Worm (Caenorhabditis elegans) whole organism, L4 larva: Measurements from ENCODE around the gene dhs-20.

Source experiments
- F10B5.3 ChIP-seq: sonication (generic microtip); optimal IDR thresholded peaks from 2 replicates; lab custom pipeline; 2016; ENCODE audit warnings: mild to moderate bottlenecking, missing genetic modification characterization, missing compliant biosample characterization
- F26F4.8 ChIP-seq: fragments of 200-800 bp; sonication (Bioruptor generic); conservative IDR thresholded peaks from 2 replicates; pipeline ENCODE4 v1.3.6; 2022; ENCODE audit warnings: missing genetic modification characterization, missing compliant biosample characterization
- R02D3.7 ChIP-seq: fragments of 150-350 bp; sonication (generic microtip); optimal IDR thresholded peaks from 3 replicates; lab custom pipeline; 2014; ENCODE audit warnings: missing biosample characterization, missing genetic modification characterization
- T20F7.1 ChIP-seq: fragments of 200-800 bp; sonication (Bioruptor generic); optimal IDR thresholded peaks from 2 replicates; lab custom pipeline; 2018; ENCODE audit warnings: mild to moderate bottlenecking, missing genetic modification characterization, missing compliant biosample characterization
- Y105C5A.15 ChIP-seq: fragments of 200-800 bp; sonication (Bioruptor generic); IDR thresholded peaks from 2 replicates; pipeline ENCODE4 v1.3.6; 2022; ENCODE audit warnings: missing genetic modification characterization, missing compliant biosample characterization
- aha-1 ChIP-seq: fragments of 150-350 bp; peaks from one replicate; lab custom pipeline; 2014; ENCODE audit warnings: missing biosample characterization, missing genetic modification characterization
- ama-1 ChIP-seq: fragments of 150-350 bp; optimal IDR thresholded peaks from 2 replicates; lab custom pipeline; 2014; ENCODE audit warnings: inconsistent platforms, mixed read lengths
- attf-4 ChIP-seq: sonication (generic microtip); optimal IDR thresholded peaks from 3 replicates; lab custom pipeline; 2017; ENCODE audit warnings: missing biosample characterization, missing genetic modification characterization
- ceh-28 ChIP-seq: fragments of 150-350 bp; optimal IDR thresholded peaks from 2 replicates; lab custom pipeline; 2014; ENCODE audit warnings: missing biosample characterization, missing genetic modification reagents, missing genetic modification characterization
- ceh-82 ChIP-seq: sonication (generic microtip); optimal IDR thresholded peaks from 2 replicates; lab custom pipeline; 2017; ENCODE audit warnings: missing biosample characterization, missing genetic modification characterization
- cey-2 ChIP-seq: sonication (generic microtip); optimal IDR thresholded peaks from 3 replicates; lab custom pipeline; 2017; ENCODE audit warnings: missing genetic modification characterization, mild to moderate bottlenecking, missing compliant biosample characterization, antibody characterized with exemption, borderline replicate concordance; ENCODE audit not compliant: insufficient read depth
- daf-12 ChIP-seq: fragments of 150-350 bp; optimal IDR thresholded peaks from 2 replicates; lab custom pipeline; 2014; ENCODE audit warnings: missing biosample characterization, missing genetic modification reagents, missing genetic modification characterization
- daf-16 ChIP-seq, 3 experiments: sonication (generic microtip); optimal IDR thresholded peaks; 2 replicates each; lab custom pipeline; 2016 to 2017; ENCODE audit warnings: missing genetic modification characterization in 3 of 3, missing genetic modification reagents in 3 of 3, mild to moderate bottlenecking in 2 of 3, missing compliant biosample characterization in 2 of 3, missing biosample characterization in 1 of 3, moderate library complexity in 1 of 3
- dmd-6 ChIP-seq: fragments of 200-800 bp; sonication (Bioruptor generic); IDR thresholded peaks from 2 replicates; pipeline ENCODE4 v1.3.6; 2022; ENCODE audit warnings: missing genetic modification reagents, missing genetic modification characterization, missing compliant biosample characterization
- dmd-8 ChIP-seq: fragments of 200-800 bp; sonication (Bioruptor generic); IDR thresholded peaks from 2 replicates; pipeline ENCODE4 v1.3.6; 2022; ENCODE audit warnings: missing genetic modification characterization, missing compliant biosample characterization
- duxl-1 ChIP-seq: sonication (generic microtip); optimal IDR thresholded peaks from 2 replicates; lab custom pipeline; 2016; ENCODE audit warnings: mild to moderate bottlenecking, missing genetic modification characterization, moderate library complexity, missing compliant biosample characterization; ENCODE audit not compliant: poor library complexity
- dve-1 ChIP-seq: sonication (generic microtip); optimal IDR thresholded peaks from 2 replicates; lab custom pipeline; 2017; ENCODE audit warnings: antibody characterized with exemption, mild to moderate bottlenecking, missing genetic modification characterization, missing compliant biosample characterization; ENCODE audit not compliant: insufficient read depth
- fkh-10 ChIP-seq: fragments of 150-350 bp; optimal IDR thresholded peaks from 2 replicates; lab custom pipeline; 2014; ENCODE audit warnings: missing biosample characterization, missing genetic modification reagents, missing genetic modification characterization
- hif-1 ChIP-seq, 2 experiments: sonication (generic microtip); optimal IDR thresholded peaks; 2 replicates each; lab custom pipeline; 2016 to 2017; ENCODE audit warnings: missing compliant biosample characterization in 2 of 2, missing genetic modification characterization in 2 of 2, missing genetic modification reagents in 2 of 2, missing genotype in 2 of 2, mild to moderate bottlenecking in 1 of 2
- hlh-11 ChIP-seq: fragments of 200-800 bp; sonication (Bioruptor generic); optimal IDR thresholded peaks from 2 replicates; lab custom pipeline; 2018; ENCODE audit warnings: mild to moderate bottlenecking, missing genetic modification characterization, missing compliant biosample characterization
- hlh-30 ChIP-seq: sonication (generic microtip); optimal IDR thresholded peaks from 2 replicates; lab custom pipeline; 2017; ENCODE audit warnings: antibody characterized with exemption, mild to moderate bottlenecking, missing genetic modification characterization, missing compliant biosample characterization; ENCODE audit not compliant: insufficient read depth
- lin-1 ChIP-seq: fragments of 200-800 bp; sonication (Bioruptor generic); IDR thresholded peaks from 2 replicates; pipeline ENCODE4 v1.3.6; 2022; ENCODE audit warnings: missing genetic modification reagents, missing genetic modification characterization, missing compliant biosample characterization
- lin-29 ChIP-seq: fragments of 200-800 bp; sonication (Bioruptor generic); IDR thresholded peaks from 2 replicates; pipeline ENCODE4 v1.3.6; 2022; ENCODE audit warnings: missing genetic modification reagents, missing genetic modification characterization, missing compliant biosample characterization
- lin-38 ChIP-seq: fragments of 200-800 bp; sonication (Bioruptor generic); IDR thresholded peaks from 2 replicates; pipeline ENCODE4 v1.3.6; 2022; ENCODE audit warnings: missing genetic modification reagents, missing genetic modification characterization, missing compliant biosample characterization
- madf-9 ChIP-seq: fragments of 200-800 bp; sonication (Bioruptor generic); conservative IDR thresholded peaks from 2 replicates; pipeline ENCODE4 v1.3.6; 2022; ENCODE audit warnings: missing genetic modification reagents, missing genetic modification characterization, missing compliant biosample characterization
- mep-1 ChIP-seq: fragments of 150-350 bp; sonication (generic microtip); optimal IDR thresholded peaks from 3 replicates; lab custom pipeline; 2014; ENCODE audit warnings: missing biosample characterization, missing genetic modification characterization
- mxl-3 ChIP-seq: fragments of 200-800 bp; sonication (Bioruptor generic); optimal IDR thresholded peaks from 2 replicates; lab custom pipeline; 2018; ENCODE audit warnings: mild to moderate bottlenecking, missing genetic modification characterization, missing compliant biosample characterization
- nhr-102 ChIP-seq: sonication (generic microtip); optimal IDR thresholded peaks from 2 replicates; lab custom pipeline; 2016; ENCODE audit warnings: mild to moderate bottlenecking, missing genetic modification characterization, moderate library complexity, missing compliant biosample characterization
- nhr-11 ChIP-seq: fragments of 150-350 bp; optimal IDR thresholded peaks from 2 replicates; lab custom pipeline; 2014; ENCODE audit warnings: missing biosample characterization, missing genetic modification characterization
- nhr-237 ChIP-seq: sonication (generic microtip); optimal IDR thresholded peaks from 2 replicates; lab custom pipeline; 2017; ENCODE audit warnings: missing biosample characterization, missing genetic modification characterization
- nhr-25 ChIP-seq: sonication (generic microtip); optimal IDR thresholded peaks from 2 replicates; lab custom pipeline; 2017; ENCODE audit warnings: missing genetic modification characterization, mild to moderate bottlenecking, missing compliant biosample characterization, antibody characterized with exemption, moderate library complexity, borderline replicate concordance; ENCODE audit not compliant: insufficient read depth
- nhr-28 ChIP-seq: fragments of 150-350 bp; optimal IDR thresholded peaks from 2 replicates; lab custom pipeline; 2014; ENCODE audit warnings: missing biosample characterization, missing genetic modification characterization
- nhr-42 ChIP-seq: fragments of 200-800 bp; sonication (Bioruptor generic); IDR thresholded peaks from 2 replicates; pipeline ENCODE4 v1.3.6; 2022; ENCODE audit warnings: missing genetic modification characterization, missing compliant biosample characterization
- nhr-6 ChIP-seq: fragments of 150-350 bp; optimal IDR thresholded peaks from 2 replicates; lab custom pipeline; 2014; ENCODE audit warnings: missing biosample characterization, missing genetic modification characterization
- nhr-76 ChIP-seq: fragments of 150-350 bp; optimal IDR thresholded peaks from 2 replicates; lab custom pipeline; 2014; ENCODE audit warnings: missing biosample characterization, missing genetic modification characterization
- php-3 ChIP-seq: fragments of 200-800 bp; sonication (Bioruptor generic); IDR thresholded peaks from 2 replicates; pipeline ENCODE4 v1.3.6; 2022; ENCODE audit warnings: missing genetic modification reagents, missing genetic modification characterization, missing compliant biosample characterization
- pqm-1 ChIP-seq: sonication (generic microtip); optimal IDR thresholded peaks from 2 replicates; lab custom pipeline; 2017; ENCODE audit warnings: missing biosample characterization, missing genetic modification characterization
- rbr-2 ChIP-seq: sonication (generic microtip); optimal IDR thresholded peaks from 2 replicates; lab custom pipeline; 2016; ENCODE audit warnings: missing genotype, missing genetic modification characterization, missing compliant biosample characterization
- skn-1 ChIP-seq: fragments of 150-350 bp; optimal IDR thresholded peaks from 2 replicates; lab custom pipeline; 2014; ENCODE audit warnings: missing biosample characterization, missing genetic modification characterization
- spr-1 ChIP-seq: sonication (generic microtip); optimal IDR thresholded peaks from 2 replicates; lab custom pipeline; 2016; ENCODE audit warnings: mild to moderate bottlenecking, missing genetic modification characterization, missing compliant biosample characterization
- unc-130 ChIP-seq: sonication (generic microtip); optimal IDR thresholded peaks from 2 replicates; lab custom pipeline; 2016; ENCODE audit warnings: missing genetic modification reagents, missing genetic modification characterization, missing compliant biosample characterization
- unc-39 ChIP-seq: sonication (generic microtip); optimal IDR thresholded peaks from 2 replicates; lab custom pipeline; 2017; ENCODE audit warnings: missing biosample characterization, missing genetic modification characterization
- vab-7 ChIP-seq: fragments of 200-800 bp; sonication (Bioruptor generic); IDR thresholded peaks from 2 replicates; pipeline ENCODE4 v1.3.6; 2022; ENCODE audit warnings: missing genetic modification reagents, missing genetic modification characterization, missing compliant biosample characterization
- zip-11 ChIP-seq: fragments of 200-800 bp; sonication (Bioruptor generic); IDR thresholded peaks from 2 replicates; pipeline ENCODE4 v1.3.6; 2022; ENCODE audit warnings: missing genetic modification characterization, missing compliant biosample characterization
- ztf-7 ChIP-seq: fragments of 150-350 bp; optimal IDR thresholded peaks from 2 replicates; lab custom pipeline; 2014; ENCODE audit warnings: missing biosample characterization, missing genetic modification characterization

The dhs-20 gene

ce11 chrV:11648435-11648834 lies 44.1 kb upstream of the dhs-20 start (continued):
- TF ChIP-seq zip-11 (GFP tag; lab: Robert Waterston, UW) (no peak), madf-9 (no peak), daf-16 (GFP tag; optimal IDR thresholded peaks at IDR 0.05; lab: Kevin White, UChicago) (no peak), daf-16 (tag; optimal IDR thresholded peaks at IDR 0.05; lab: Kevin White, UChicago) (peak; percentile 77), mxl-3 (no peak)
- TF ChIP-seq, all 104 proteins: peak for 13

- no peak for TF ChIP-seq nhr-237 (tag; lab: Kevin White, UChicago)
- peak; percentile 46 for TF ChIP-seq aha-1 (tag; lab: Kevin White, UChicago)
- TF ChIP-seq nhr-28 (tag; lab: Kevin White, UChicago), result peak; percentile 49
- TF ChIP-seq dmd-6, result peak; percentile 72
- no peak for TF ChIP-seq mep-1 (tag; lab: Kevin White, UChicago)
- no peak for TF ChIP-seq fkh-10 (GFP tag; lab: Kevin White, UChicago)
- no peak for TF ChIP-seq ceh-82 (tag; lab: Kevin White, UChicago)
- no peak for TF ChIP-seq unc-39 (tag; lab: Kevin White, UChicago)
- TF ChIP-seq cey-2 (tag; lab: Kevin White, UChicago), result no peak
- no peak for TF ChIP-seq F26F4.8 (GFP tag; lab: Robert Waterston, UW)
- TF ChIP-seq ztf-7 (tag; lab: Kevin White, UChicago), result no peak
- TF ChIP-seq unc-130, result no peak
- TF ChIP-seq php-3 (GFP tag; lab: Robert Waterston, UW), result peak; percentile 54; the same call in 1 of the 2 replicates
- peak; percentile 20 for TF ChIP-seq pqm-1
- no peak for TF ChIP-seq skn-1 (tag; lab: Kevin White, UChicago)
- TF ChIP-seq hlh-11 (tag; lab: Kevin White, UChicago), result peak; percentile 49
- no peak for TF ChIP-seq ama-1 (lab: Kevin White, UChicago)
- no peak for TF ChIP-seq nhr-42
- TF ChIP-seq nhr-76, result no peak
- TF ChIP-seq hif-1 (tag; optimal IDR thresholded peaks at IDR 0.05; lab: Kevin White, UChicago), result no peak
- no peak for TF ChIP-seq attf-4 (tag; lab: Kevin White, UChicago)
- no peak for TF ChIP-seq duxl-1 (tag; lab: Kevin White, UChicago)
- TF ChIP-seq, all 104 proteins: peak for 6
Measured at ce11 chrV:11647821-11648220, 43.5 kb upstream of the dhs-20 start.

ce11 chrV:11645244-11645643 lies 40.9 kb upstream of the dhs-20 start, which contains the start of gene skp-1:
skp-1 (plus strand) TSS chrV:11645481.
- TF ChIP-seq rbr-2 (tag; lab: Kevin White, UChicago) (no peak), aha-1 (tag; lab: Kevin White, UChicago) (peak; percentile 98)

ce11 chrV:11644166-11644565 lies 39.8 kb upstream of the dhs-20 start, which contains the start of gene bir-1:
bir-1 (plus strand) TSS chrV:11644477.
- TF ChIP-seq R02D3.7 (tag; lab: Kevin White, UChicago) (no peak), daf-12 (tag; lab: Kevin White, UChicago) (no peak), nhr-11 (no peak), spr-1 (tag; lab: Kevin White, UChicago) (no peak), vab-7 (GFP tag; lab: Robert Waterston, UW) (no peak), zip-11 (GFP tag; lab: Robert Waterston, UW) (no peak), cey-2 (tag; lab: Kevin White, UChicago) (no peak), ama-1 (lab: Kevin White, UChicago) (no peak), ceh-28 (tag; lab: Kevin White, UChicago) (no peak), nhr-25 (peak; percentile 31), nhr-102 (tag; lab: Kevin White, UChicago) (no peak), dve-1 (peak; percentile 24), duxl-1 (tag; lab: Kevin White, UChicago) (no peak), mep-1 (tag; lab: Kevin White, UChicago) (peak; percentile 64), hlh-30 (peak; percentile 72), Y105C5A.15 (no peak), lin-29 (no peak), lin-1 (GFP tag; lab: Robert Waterston, UW) (no peak), nhr-6 (tag; lab: Kevin White, UChicago) (peak; percentile 85), ceh-82 (tag; lab: Kevin White, UChicago) (no peak), lin-38 (GFP tag; lab: Robert Waterston, UW) (peak; percentile 83), dmd-8 (no peak), T20F7.1 (GFP tag; lab: Kevin White, UChicago) (peak; percentile 48), F10B5.3 (tag; lab: Kevin White, UChicago) (no peak), unc-39 (tag; lab: Kevin White, UChicago) (no peak), nhr-76 (no peak)
